Worm (Caenorhabditis elegans): ENCODE data around the gene R08C7.8.
A peak's percentile ranks its signal among the peaks of the same experiment; 100 is the strongest.

Gene R08C7.8

DNA sequence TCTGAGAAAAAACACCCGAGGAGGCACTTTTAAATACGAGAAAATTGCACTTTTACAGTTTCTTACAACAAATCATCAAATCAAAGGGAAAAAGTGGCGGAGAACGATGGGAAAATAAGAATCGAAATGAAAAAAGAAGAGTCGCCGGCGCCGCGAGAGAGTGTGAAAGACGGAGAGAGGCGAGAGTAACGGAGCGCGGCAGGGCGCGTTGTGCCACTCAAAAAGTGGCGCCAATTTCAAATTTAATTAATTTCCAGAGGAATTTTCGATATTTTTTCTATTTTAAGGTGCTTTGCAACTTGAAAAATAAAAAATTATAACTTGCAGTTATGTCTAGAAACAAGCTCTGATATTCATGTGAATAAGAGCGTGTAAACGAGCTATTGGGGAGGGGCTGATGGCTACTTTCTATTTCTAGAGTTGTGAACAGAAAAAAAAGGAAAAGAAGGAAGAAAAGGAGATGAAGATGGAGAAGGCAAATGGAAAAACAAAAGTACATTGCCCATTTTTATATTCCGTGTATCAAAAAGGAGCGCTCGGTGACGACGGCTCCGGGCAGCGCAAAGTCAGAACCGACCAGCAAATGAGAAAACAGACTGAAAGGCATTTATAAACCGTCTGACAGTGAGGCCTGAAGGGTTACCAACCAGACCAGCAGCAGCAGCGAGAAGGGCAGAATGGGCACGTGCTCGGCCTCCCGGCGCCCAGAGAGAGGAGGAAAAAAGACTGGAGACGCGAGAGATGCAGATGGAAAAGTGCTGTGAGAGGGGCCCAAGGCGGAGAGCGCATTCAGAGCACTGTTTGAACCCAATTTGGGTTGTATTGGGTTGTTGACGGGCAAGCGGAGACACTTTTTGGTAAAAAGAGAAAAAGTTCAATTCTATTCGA lies 36.8 kb upstream of the R08C7.8 start:
- TF ChIP-seq mab-5 (tag; optimal IDR thresholded peaks at IDR 0.05) (no peak), ztf-11 (tag; optimal IDR thresholded peaks at IDR 0.05) (no peak), nhr-12 (tag; optimal IDR thresholded peaks at IDR 0.05) (no peak), elt-1 (tag; optimal IDR thresholded peaks at IDR 0.05; ENCODE audit: borderline replicate concordance, insufficient read depth) (no peak)

ce11 chrIV:4469770-4470709 lies 35.7 kb upstream of the R08C7.8 start:
- peak; percentile 5 for TF ChIP-seq sem-2 (GFP tag; optimal IDR thresholded peaks at IDR 0.05)
- peak; percentile 50 for TF ChIP-seq pha-4 (tag; optimal IDR thresholded peaks at IDR 0.05)
- peak; percentile 45 for TF ChIP-seq hlh-1 (tag; optimal IDR thresholded peaks at IDR 0.05)
- TF ChIP-seq nhr-2 (tag; optimal IDR thresholded peaks at IDR 0.05), result no peak
- TF ChIP-seq drap-1 (GFP tag; optimal IDR thresholded peaks at IDR 0.05), result peak; percentile 30

DNA sequence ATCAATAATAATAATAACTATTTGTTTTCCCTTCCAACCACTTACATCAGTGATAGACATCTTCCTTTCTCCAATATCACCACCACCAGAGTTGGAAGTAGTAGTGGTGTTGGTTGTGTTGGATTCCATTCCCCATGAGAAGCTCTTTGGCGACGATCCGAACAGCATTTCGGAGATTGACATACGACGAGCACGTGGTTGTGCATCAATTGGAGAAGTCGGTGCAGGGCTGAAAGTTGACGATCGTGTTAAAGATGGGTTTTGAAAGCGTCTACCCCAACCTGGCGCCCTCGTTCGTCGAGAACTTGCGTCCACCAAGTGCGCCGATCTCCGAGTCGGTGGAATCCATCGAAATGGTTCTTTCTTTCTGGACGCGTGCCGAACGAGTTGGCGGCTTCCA lies 34.7 kb upstream of the R08C7.8 start:
- TF ChIP-seq nhr-12 (tag; optimal IDR thresholded peaks at IDR 0.05) (no peak), unc-62 (GFP tag; optimal IDR thresholded peaks at IDR 0.05) (no peak), mep-1 (tag; optimal IDR thresholded peaks at IDR 0.05) (no peak), nhr-2 (tag; optimal IDR thresholded peaks at IDR 0.05) (no peak), lsy-2 (tag; optimal IDR thresholded peaks at IDR 0.05) (no peak), lin-32 (GFP tag; optimal IDR thresholded peaks at IDR 0.05) (no peak), lin-13 (tag; optimal IDR thresholded peaks at IDR 0.05) (no peak), mab-5 (tag; optimal IDR thresholded peaks at IDR 0.05) (no peak), ceh-43 (GFP tag; optimal IDR thresholded peaks at IDR 0.05) (no peak), ceh-83 (GFP tag; optimal IDR thresholded peaks at IDR 0.05) (no peak), tbx-8 (GFP tag; optimal IDR thresholded peaks at IDR 0.05) (no peak)

ce11 chrIV:4468046-4468727 lies 33.8 kb upstream of the R08C7.8 start:
- TF ChIP-seq ceh-83 (GFP tag; optimal IDR thresholded peaks at IDR 0.05), result peak; percentile 6
- TF ChIP-seq elt-1 (tag; optimal IDR thresholded peaks at IDR 0.05; ENCODE audit: borderline replicate concordance, insufficient read depth), result no peak

DNA sequence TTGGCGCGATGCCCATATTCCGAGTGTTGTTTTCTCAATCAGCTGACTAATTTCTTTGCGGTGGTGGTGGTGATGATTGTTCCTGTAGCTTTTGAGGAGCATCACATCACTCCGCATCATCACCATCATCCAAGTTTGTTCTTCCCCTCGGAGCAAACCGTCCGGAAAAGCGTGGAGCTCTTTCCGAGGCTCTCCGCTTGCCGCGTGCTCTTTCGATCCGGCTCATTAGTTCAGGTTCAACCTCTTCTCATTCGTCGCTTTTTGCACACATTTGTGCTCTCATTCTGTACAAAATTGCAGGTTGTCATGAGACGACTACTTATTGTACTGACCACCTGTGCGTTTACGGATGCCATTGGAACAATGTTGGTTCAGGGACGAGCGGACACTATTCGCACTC lies 30.8 kb upstream of the R08C7.8 start, which contains the start of gene M01H9.5:
M01H9.5 (plus strand) TSS at position 301 of the 400 bp plus-strand sequence.
- no peak for TF ChIP-seq M03D4.4 (tag; optimal IDR thresholded peaks at IDR 0.05)
- no peak for TF ChIP-seq ztf-11 (tag; optimal IDR thresholded peaks at IDR 0.05)
- no peak for TF ChIP-seq drap-1 (GFP tag; optimal IDR thresholded peaks at IDR 0.05)
- TF ChIP-seq lin-32 (GFP tag; optimal IDR thresholded peaks at IDR 0.05), result no peak
- no peak for TF ChIP-seq zip-8 (tag; optimal IDR thresholded peaks at IDR 0.05)
- TF ChIP-seq tbx-8 (GFP tag; optimal IDR thresholded peaks at IDR 0.05), result no peak
- no peak for TF ChIP-seq flh-1 (GFP tag; optimal IDR thresholded peaks at IDR 0.05)
- TF ChIP-seq unc-39 (tag; optimal IDR thresholded peaks at IDR 0.05), result no peak
- no peak for TF ChIP-seq blmp-1 (tag; optimal IDR thresholded peaks at IDR 0.05)
- no peak for TF ChIP-seq ceh-83 (GFP tag; optimal IDR thresholded peaks at IDR 0.05)
- TF ChIP-seq sem-2 (GFP tag; optimal IDR thresholded peaks at IDR 0.05), result no peak
- no peak for TF ChIP-seq snpc-4 (tag; optimal IDR thresholded peaks at IDR 0.05)
- TF ChIP-seq ceh-43 (GFP tag; optimal IDR thresholded peaks at IDR 0.05), result no peak
- TF ChIP-seq cnd-1 (tag; optimal IDR thresholded peaks at IDR 0.05), result no peak

- no peak for TF ChIP-seq blmp-1 (tag; optimal IDR thresholded peaks at IDR 0.05)
- TF ChIP-seq lin-32 (GFP tag; optimal IDR thresholded peaks at IDR 0.05), result no peak
- TF ChIP-seq elt-3 (tag; optimal IDR thresholded peaks at IDR 0.05), result no peak
- no peak for TF ChIP-seq unc-62 (GFP tag; optimal IDR thresholded peaks at IDR 0.05)
- no peak for TF ChIP-seq unc-39 (tag; optimal IDR thresholded peaks at IDR 0.05)
- TF ChIP-seq nhr-12 (tag; optimal IDR thresholded peaks at IDR 0.05), result no peak
- TF ChIP-seq sem-2 (GFP tag; optimal IDR thresholded peaks at IDR 0.05), result no peak
- no peak for TF ChIP-seq snpc-4 (tag; optimal IDR thresholded peaks at IDR 0.05)
- no peak for TF ChIP-seq nhr-237 (tag; optimal IDR thresholded peaks at IDR 0.05)
- TF ChIP-seq unc-120 (tag; optimal IDR thresholded peaks at IDR 0.05; ENCODE audit: poor library complexity, severe bottlenecking), result no peak
- no peak for TF ChIP-seq lsy-2 (tag; optimal IDR thresholded peaks at IDR 0.05)
- TF ChIP-seq M03D4.4 (tag; optimal IDR thresholded peaks at IDR 0.05), result no peak
- TF ChIP-seq mls-2 (tag; optimal IDR thresholded peaks at IDR 0.05), result no peak
- TF ChIP-seq hlh-1 (tag; optimal IDR thresholded peaks at IDR 0.05), result no peak
- TF ChIP-seq sptf-1 (tag; optimal IDR thresholded peaks at IDR 0.05), result no peak
- TF ChIP-seq drap-1 (GFP tag; optimal IDR thresholded peaks at IDR 0.05), result no peak
- TF ChIP-seq tbx-8 (GFP tag; optimal IDR thresholded peaks at IDR 0.05), result no peak
- no peak for TF ChIP-seq ham-2 (GFP tag; optimal IDR thresholded peaks at IDR 0.05)
- TF ChIP-seq bed-3 (GFP tag; optimal IDR thresholded peaks at IDR 0.05), result no peak
- TF ChIP-seq elt-1 (tag; optimal IDR thresholded peaks at IDR 0.05; ENCODE audit: borderline replicate concordance, insufficient read depth), result no peak
Measured at ce11 chrIV:4463132-4463531, 28.8 kb upstream of the R08C7.8 start, which contains the start of gene M01H9.2. Gene M01H9.2, minus strand, starts transcription at chrIV:4463232.
